Worm (Caenorhabditis elegans) whole organism, L1 larva: ENCODE measurements around the gene R07B1.13.

Experiments
- ceh-8 ChIP-seq: fragments of 200-800 bp; sonication (Bioruptor generic); optimal IDR thresholded peaks from 2 replicates; lab custom pipeline; 2018; ENCODE audit warnings: mild to moderate bottlenecking, missing genetic modification characterization, moderate library complexity, missing compliant biosample characterization
- egl-27 ChIP-seq, 2 experiments: fragments of 150-350 bp in 1 of 2; sonication (generic microtip); optimal IDR thresholded peaks; 3 replicates each; lab custom pipeline; 2017 to 2018; ENCODE audit warnings: missing biosample characterization in 2 of 2, missing genetic modification characterization in 2 of 2, missing genetic modification reagents in 2 of 2
- fos-1 ChIP-seq: fragments of 150-350 bp; optimal IDR thresholded peaks from 2 replicates; lab custom pipeline; 2014; ENCODE audit warnings: missing biosample characterization, missing genetic modification characterization
- nhr-11 ChIP-seq: fragments of 150-350 bp; optimal IDR thresholded peaks from 2 replicates; lab custom pipeline; 2014; ENCODE audit warnings: missing biosample characterization, missing genetic modification characterization
- nhr-237 ChIP-seq: fragments of 150-350 bp; optimal IDR thresholded peaks from 2 replicates; lab custom pipeline; 2014; ENCODE audit warnings: missing biosample characterization, missing genetic modification characterization
- pqm-1 ChIP-seq: sonication (generic microtip); optimal IDR thresholded peaks from 3 replicates; lab custom pipeline; 2017; ENCODE audit warnings: missing biosample characterization, missing genetic modification characterization
- unc-86 ChIP-seq: sonication (generic microtip); optimal IDR thresholded peaks from 2 replicates; lab custom pipeline; 2016; ENCODE audit warnings: missing genetic modification characterization, missing compliant biosample characterization
- zip-4 ChIP-seq: fragments of 200-800 bp; sonication (Bioruptor generic); optimal IDR thresholded peaks from 2 replicates; lab custom pipeline; 2018; ENCODE audit warnings: mild to moderate bottlenecking, missing genetic modification characterization, moderate library complexity, missing compliant biosample characterization

DNA sequence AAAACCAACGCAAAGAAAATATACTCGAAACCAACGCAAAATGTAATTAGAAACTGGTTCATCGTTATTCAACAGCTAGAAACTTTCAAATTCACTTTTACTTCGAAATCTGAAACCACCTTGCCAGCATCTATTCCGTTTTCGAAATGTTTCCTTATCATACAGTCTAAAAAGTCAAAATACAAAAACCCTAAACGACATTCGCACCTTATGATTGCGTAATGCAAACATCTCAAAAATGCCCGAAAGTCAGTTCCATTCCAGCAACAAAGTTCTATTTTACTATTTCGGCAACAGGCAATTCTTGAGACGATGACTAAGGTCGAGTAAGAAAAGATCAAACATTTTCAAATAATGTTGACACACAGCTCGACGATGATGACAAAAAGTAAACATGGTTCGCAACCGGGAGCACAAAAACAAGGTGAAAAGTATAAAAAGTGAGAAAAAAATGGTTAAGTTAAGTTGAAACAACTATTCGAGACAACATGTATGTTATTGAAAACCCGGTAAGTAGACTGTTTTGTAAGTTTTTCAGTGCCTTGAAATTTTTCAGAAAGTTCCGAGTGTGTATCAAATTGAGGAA lies 17.8 kb upstream of the R07B1.13 start, which contains the start of gene lec-7:
- no peak for TF ChIP-seq unc-86
- no peak for TF ChIP-seq nhr-237
- TF ChIP-seq pqm-1 (tag; lab: Kevin White, UChicago): no peak
- no peak for TF ChIP-seq nhr-11 (tag; lab: Kevin White, UChicago)
- TF ChIP-seq zip-4 (GFP tag; lab: Kevin White, UChicago): no peak
- no peak for TF ChIP-seq ceh-8 (GFP tag; lab: Kevin White, UChicago)
- no peak for TF ChIP-seq fos-1 (tag; lab: Kevin White, UChicago)
- TF ChIP-seq egl-27 (tag; optimal IDR thresholded peaks at IDR 0.05; lab: Kevin White, UChicago): no peak
